Worm (Caenorhabditis elegans): Measurements from ENCODE around the gene ksr-1.

Gene ksr-1

DNA sequence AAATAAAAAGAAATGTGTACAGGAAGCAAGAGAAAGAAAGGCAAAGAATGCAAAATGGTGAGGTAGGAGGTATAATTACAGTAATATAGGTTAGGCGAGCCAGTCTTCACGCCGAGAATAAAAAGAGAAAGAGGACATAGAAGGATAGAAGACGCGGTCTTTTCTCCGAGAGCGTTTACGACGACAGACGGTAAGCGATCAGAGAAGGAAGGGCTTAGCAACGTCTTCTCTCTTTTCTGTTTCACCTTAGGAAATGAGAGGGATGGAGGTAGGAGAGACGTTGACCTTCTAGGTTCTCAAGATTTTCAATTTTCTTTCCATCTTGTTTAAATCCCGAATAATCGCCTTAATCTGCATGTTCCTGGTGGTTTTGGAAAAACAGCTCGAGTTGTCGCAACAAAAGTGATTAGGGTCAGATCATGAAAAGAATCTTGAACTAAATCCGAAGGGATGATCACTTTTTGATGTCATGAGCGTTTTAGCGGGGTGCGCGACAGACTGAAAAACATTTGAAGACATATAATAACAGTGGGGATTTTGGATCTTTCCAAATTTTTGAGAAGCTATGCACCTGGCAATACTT lies 3.9 kb upstream of the ksr-1 start, which contains the start of gene cutl-29:
Gene cutl-29 (minus strand): TSS at position 51 of the 583 bp plus-strand sequence.
- TF ChIP-seq tbx-8 (GFP tag; optimal IDR thresholded peaks at IDR 0.05) (no peak), sem-2 (GFP tag; optimal IDR thresholded peaks at IDR 0.05) (no peak), zip-8 (tag; optimal IDR thresholded peaks at IDR 0.05) (no peak), ceh-43 (GFP tag; optimal IDR thresholded peaks at IDR 0.05) (no peak), lin-32 (GFP tag; optimal IDR thresholded peaks at IDR 0.05) (no peak), mab-5 (tag; optimal IDR thresholded peaks at IDR 0.05) (no peak), flh-1 (GFP tag; optimal IDR thresholded peaks at IDR 0.05) (no peak), unc-39 (tag; optimal IDR thresholded peaks at IDR 0.05) (no peak), lsy-2 (tag; optimal IDR thresholded peaks at IDR 0.05) (no peak), elt-1 (tag; optimal IDR thresholded peaks at IDR 0.05; ENCODE audit: borderline replicate concordance, insufficient read depth) (no peak), nhr-76 (tag; optimal IDR thresholded peaks at IDR 0.05) (no peak), nhr-2 (tag; optimal IDR thresholded peaks at IDR 0.05) (no peak), cnd-1 (tag; optimal IDR thresholded peaks at IDR 0.05) (no peak)

- TF ChIP-seq unc-62 (GFP tag; optimal IDR thresholded peaks at IDR 0.05) (no peak), lin-32 (GFP tag; optimal IDR thresholded peaks at IDR 0.05) (peak; percentile 8), nhr-237 (tag; optimal IDR thresholded peaks at IDR 0.05) (no peak), nhr-12 (tag; optimal IDR thresholded peaks at IDR 0.05) (no peak), snpc-4 (tag; optimal IDR thresholded peaks at IDR 0.05) (no peak), lin-13 (tag; optimal IDR thresholded peaks at IDR 0.05) (no peak), mab-5 (tag; optimal IDR thresholded peaks at IDR 0.05) (no peak), cnd-1 (tag; optimal IDR thresholded peaks at IDR 0.05) (peak; percentile 65), nhr-76 (tag; optimal IDR thresholded peaks at IDR 0.05) (no peak), ceh-83 (GFP tag; optimal IDR thresholded peaks at IDR 0.05) (no peak), elt-1 (tag; optimal IDR thresholded peaks at IDR 0.05; ENCODE audit: borderline replicate concordance, insufficient read depth) (no peak), nhr-28 (tag; optimal IDR thresholded peaks at IDR 0.05) (no peak), pha-4 (tag; optimal IDR thresholded peaks at IDR 0.05) (no peak), hlh-1 (tag; optimal IDR thresholded peaks at IDR 0.05) (peak; percentile 51), M03D4.4 (tag; optimal IDR thresholded peaks at IDR 0.05) (no peak), mep-1 (tag; optimal IDR thresholded peaks at IDR 0.05) (no peak), zip-8 (tag; optimal IDR thresholded peaks at IDR 0.05) (peak; percentile 92), ham-2 (GFP tag; optimal IDR thresholded peaks at IDR 0.05) (no peak), blmp-1 (tag; optimal IDR thresholded peaks at IDR 0.05) (no peak)
Measured at ce11 chrX:8273496-8273895, 1.5 kb upstream of the ksr-1 start.

DNA sequence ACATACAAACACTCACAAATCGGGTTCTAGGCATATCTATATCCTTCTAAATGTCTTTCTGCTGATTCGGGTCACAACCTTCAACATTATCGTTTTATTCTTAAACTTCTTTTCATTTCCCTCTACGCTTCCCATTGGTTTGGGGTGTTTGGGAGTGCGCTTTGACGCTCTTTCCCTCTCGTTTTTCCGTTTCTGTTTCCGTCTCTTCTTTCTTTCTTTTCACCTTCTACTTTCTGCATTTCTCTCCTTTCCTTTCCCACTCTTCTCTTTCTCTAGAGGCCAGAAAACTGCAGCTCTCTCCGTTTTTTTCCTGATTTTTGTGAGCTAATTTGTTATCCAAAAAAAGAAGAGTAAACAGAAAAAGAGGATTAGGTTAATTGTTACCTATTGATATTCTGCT lies 1.4 kb downstream of the ksr-1 start:
- TF ChIP-seq ces-1 (GFP tag; optimal IDR thresholded peaks at IDR 0.05) (no peak), unc-120 (tag; optimal IDR thresholded peaks at IDR 0.05; ENCODE audit: poor library complexity, severe bottlenecking) (peak; percentile 42), zip-8 (tag; optimal IDR thresholded peaks at IDR 0.05) (no peak), nhr-12 (tag; optimal IDR thresholded peaks at IDR 0.05) (no peak), snpc-4 (tag; optimal IDR thresholded peaks at IDR 0.05) (no peak), blmp-1 (tag; optimal IDR thresholded peaks at IDR 0.05) (no peak), lsy-2 (tag; optimal IDR thresholded peaks at IDR 0.05) (no peak), ham-2 (GFP tag; optimal IDR thresholded peaks at IDR 0.05) (no peak), sptf-1 (tag; optimal IDR thresholded peaks at IDR 0.05) (peak; percentile 18), ceh-83 (GFP tag; optimal IDR thresholded peaks at IDR 0.05) (no peak)

ce11 chrX:8276984-8277383 lies 2.0 kb downstream of the ksr-1 start:
- TF ChIP-seq mls-2 (tag; optimal IDR thresholded peaks at IDR 0.05) (no peak), ceh-43 (GFP tag; optimal IDR thresholded peaks at IDR 0.05) (no peak), mab-5 (tag; optimal IDR thresholded peaks at IDR 0.05) (no peak), ztf-11 (tag; optimal IDR thresholded peaks at IDR 0.05) (no peak), flh-1 (GFP tag; optimal IDR thresholded peaks at IDR 0.05) (no peak), pha-4 (tag; optimal IDR thresholded peaks at IDR 0.05) (no peak), bed-3 (GFP tag; optimal IDR thresholded peaks at IDR 0.05) (no peak), ham-2 (GFP tag; optimal IDR thresholded peaks at IDR 0.05) (no peak), ceh-83 (GFP tag; optimal IDR thresholded peaks at IDR 0.05) (no peak), snpc-4 (tag; optimal IDR thresholded peaks at IDR 0.05) (no peak), nhr-2 (tag; optimal IDR thresholded peaks at IDR 0.05) (no peak), elt-1 (tag; optimal IDR thresholded peaks at IDR 0.05; ENCODE audit: borderline replicate concordance, insufficient read depth) (no peak), unc-39 (tag; optimal IDR thresholded peaks at IDR 0.05) (no peak), unc-62 (GFP tag; optimal IDR thresholded peaks at IDR 0.05) (no peak), unc-120 (tag; optimal IDR thresholded peaks at IDR 0.05; ENCODE audit: poor library complexity, severe bottlenecking) (no peak), sptf-1 (tag; optimal IDR thresholded peaks at IDR 0.05) (no peak), nhr-76 (tag; optimal IDR thresholded peaks at IDR 0.05) (no peak)

All from whole organism, mixed stage, embryonic.